Worm (Caenorhabditis elegans): ENCODE data around the gene nhr-221.
A peak's percentile ranks its signal among the peaks of the same experiment; 100 is the strongest.

nhr-221 gene

DNA sequence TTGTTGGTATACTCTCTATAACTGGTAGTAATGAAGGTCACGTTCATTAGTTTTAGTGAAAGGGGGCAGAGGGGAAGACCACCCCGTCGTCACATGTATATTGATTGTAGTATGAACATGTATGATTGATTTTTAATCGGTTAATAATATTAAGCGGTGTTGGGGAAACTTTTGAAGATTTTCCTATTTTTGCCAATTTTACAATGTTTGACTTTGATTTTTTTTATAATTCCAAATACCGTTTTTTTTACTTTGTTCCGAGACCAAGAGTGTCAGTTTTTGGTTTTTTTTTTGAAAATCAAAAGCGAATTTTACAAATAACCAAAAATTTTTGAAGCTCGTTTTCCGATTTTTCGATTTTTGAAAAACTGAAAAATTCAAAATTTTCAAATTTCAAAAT, at the start of gene nhr-221:
Gene nhr-221, minus strand, starts transcription at position 101 of the 400 bp plus-strand sequence.
- TF ChIP-seq ceh-16 (tag; optimal IDR thresholded peaks at IDR 0.05) (no peak), R02D3.7 (tag; optimal IDR thresholded peaks at IDR 0.05) (no peak), jun-1 (tag; optimal IDR thresholded peaks at IDR 0.05) (no peak), unc-62 (GFP tag; optimal IDR thresholded peaks at IDR 0.05) (no peak), pha-4 (tag; optimal IDR thresholded peaks at IDR 0.05) (no peak), elt-1 (tag; optimal IDR thresholded peaks at IDR 0.05) (no peak), elt-2 (tag; optimal IDR thresholded peaks at IDR 0.05) (no peak), ceh-82 (tag; optimal IDR thresholded peaks at IDR 0.05) (no peak), nhr-67 (tag; optimal IDR thresholded peaks at IDR 0.05) (no peak), egl-27 (tag; optimal IDR thresholded peaks at IDR 0.05) (no peak), nhr-76 (tag; optimal IDR thresholded peaks at IDR 0.05) (no peak)

DNA sequence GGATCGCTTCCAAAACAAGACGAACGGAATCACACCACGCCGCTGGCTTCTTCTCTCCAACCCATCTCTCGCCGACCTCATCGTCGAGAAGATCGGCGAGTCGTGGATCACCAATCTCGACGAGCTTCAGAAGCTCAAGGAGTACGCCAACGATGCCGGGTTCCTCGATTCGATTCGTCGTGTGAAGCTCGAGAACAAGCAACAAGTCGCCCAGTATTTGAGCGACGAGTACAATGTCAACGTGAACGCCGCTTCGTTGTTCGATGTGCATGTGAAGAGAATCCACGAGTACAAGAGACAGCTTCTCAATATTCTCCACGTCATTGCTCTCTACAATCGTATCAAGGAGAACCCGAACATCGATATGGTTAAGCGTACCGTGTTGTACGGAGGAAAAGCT, 48.5 kb upstream of the nhr-221 start:
- TF ChIP-seq lin-39 (tag; optimal IDR thresholded peaks at IDR 0.05): no peak
- TF ChIP-seq jun-1 (tag; optimal IDR thresholded peaks at IDR 0.05): no peak
- no peak for TF ChIP-seq mdl-1 (tag; optimal IDR thresholded peaks at IDR 0.05)
- no peak for TF ChIP-seq ceh-16 (tag; optimal IDR thresholded peaks at IDR 0.05)
- no peak for TF ChIP-seq ztf-4 (tag; optimal IDR thresholded peaks at IDR 0.05)
- TF ChIP-seq tbx-2 (tag; optimal IDR thresholded peaks at IDR 0.05): no peak
- no peak for TF ChIP-seq nhr-237 (tag; optimal IDR thresholded peaks at IDR 0.05)
- no peak for TF ChIP-seq ama-1 (optimal IDR thresholded peaks at IDR 0.05)
- no peak for TF ChIP-seq zag-1 (tag; optimal IDR thresholded peaks at IDR 0.05)
- TF ChIP-seq nfya-1 (tag; optimal IDR thresholded peaks at IDR 0.05; ENCODE audit: insufficient read depth): no peak
- TF ChIP-seq ceh-9 (tag; optimal IDR thresholded peaks at IDR 0.05): no peak

DNA sequence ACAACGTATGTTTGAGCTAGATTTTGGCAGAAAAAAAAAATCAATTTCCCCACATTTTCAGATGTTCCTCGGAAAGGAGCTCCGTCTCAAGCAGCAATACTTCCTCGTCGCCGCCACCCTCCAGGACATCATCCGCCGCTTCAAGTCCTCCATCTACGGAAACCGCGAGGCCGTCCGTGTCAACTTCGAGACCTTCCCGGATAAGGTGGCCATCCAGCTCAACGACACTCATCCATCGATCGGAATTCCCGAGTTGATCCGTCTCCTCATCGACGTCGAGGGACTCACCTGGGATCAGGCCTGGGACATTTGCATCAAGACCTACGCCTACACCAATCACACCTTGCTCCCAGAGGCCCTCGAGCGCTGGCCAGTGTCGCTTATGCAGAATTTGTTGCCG, 47.5 kb upstream of the nhr-221 start:
- TF ChIP-seq nhr-12 (tag; optimal IDR thresholded peaks at IDR 0.05) (no peak), aly-2 (tag; optimal IDR thresholded peaks at IDR 0.05) (no peak), daf-12 (tag; optimal IDR thresholded peaks at IDR 0.05) (no peak)

DNA sequence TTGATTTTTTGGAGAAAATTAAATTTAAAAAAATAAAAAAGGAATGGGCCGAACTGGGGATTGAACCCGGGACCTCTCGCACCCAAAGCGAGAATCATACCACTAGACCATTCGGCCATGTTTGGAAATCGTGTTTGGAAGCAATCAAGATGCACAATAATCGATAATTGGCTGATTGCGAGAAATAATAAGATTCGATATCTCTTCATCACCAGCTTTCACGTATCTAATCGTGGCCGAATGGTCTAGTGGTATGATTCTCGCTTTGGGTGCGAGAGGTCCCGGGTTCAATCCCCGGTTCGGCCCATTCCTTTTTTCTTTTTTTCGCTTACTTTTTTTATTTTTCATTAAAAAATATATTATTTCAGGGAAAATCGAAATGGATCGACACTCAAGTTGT, 46.9 kb upstream of the nhr-221 start:
- no peak for TF ChIP-seq nhr-25 (tag; optimal IDR thresholded peaks at IDR 0.05)
- TF ChIP-seq elt-2 (tag; optimal IDR thresholded peaks at IDR 0.05): peak; percentile 6
- TF ChIP-seq nhr-43 (tag; optimal IDR thresholded peaks at IDR 0.05; ENCODE audit: poor library complexity, severe bottlenecking): peak; percentile 60
- peak; percentile 34 for TF ChIP-seq nfya-1 (tag; optimal IDR thresholded peaks at IDR 0.05; ENCODE audit: insufficient read depth)
- no peak for TF ChIP-seq elt-1 (tag; optimal IDR thresholded peaks at IDR 0.05)

DNA sequence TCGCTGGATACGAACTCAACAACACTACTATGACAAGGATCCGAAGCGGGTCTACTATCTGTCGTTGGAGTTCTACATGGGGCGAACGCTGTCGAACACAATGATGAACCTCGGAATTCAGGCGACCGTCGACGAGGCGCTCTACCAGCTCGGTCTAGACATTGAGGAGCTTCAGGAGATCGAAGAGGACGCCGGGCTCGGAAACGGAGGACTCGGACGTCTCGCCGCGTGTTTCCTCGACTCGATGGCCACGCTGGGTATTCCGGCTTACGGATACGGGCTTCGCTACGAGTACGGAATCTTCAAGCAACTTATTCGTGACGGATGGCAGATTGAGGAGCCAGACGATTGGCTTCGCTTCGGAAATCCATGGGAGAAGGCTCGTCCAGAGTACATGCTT, 46.5 kb upstream of the nhr-221 start:
- TF ChIP-seq unc-62 (GFP tag; optimal IDR thresholded peaks at IDR 0.05) (no peak), nhr-28 (tag; optimal IDR thresholded peaks at IDR 0.05) (no peak), elt-2 (tag; optimal IDR thresholded peaks at IDR 0.05) (no peak), eor-1 (tag; optimal IDR thresholded peaks at IDR 0.05) (no peak), aly-2 (tag; optimal IDR thresholded peaks at IDR 0.05) (no peak), jun-1 (tag; optimal IDR thresholded peaks at IDR 0.05) (no peak), nhr-67 (tag; optimal IDR thresholded peaks at IDR 0.05) (no peak), nfya-1 (tag; optimal IDR thresholded peaks at IDR 0.05; ENCODE audit: insufficient read depth) (no peak), pqm-1 (tag; optimal IDR thresholded peaks at IDR 0.05) (no peak), ceh-82 (tag; optimal IDR thresholded peaks at IDR 0.05) (no peak), nhr-25 (tag; optimal IDR thresholded peaks at IDR 0.05) (no peak), ceh-9 (tag; optimal IDR thresholded peaks at IDR 0.05) (no peak), lin-15B (tag; optimal IDR thresholded peaks at IDR 0.05) (no peak)

DNA sequence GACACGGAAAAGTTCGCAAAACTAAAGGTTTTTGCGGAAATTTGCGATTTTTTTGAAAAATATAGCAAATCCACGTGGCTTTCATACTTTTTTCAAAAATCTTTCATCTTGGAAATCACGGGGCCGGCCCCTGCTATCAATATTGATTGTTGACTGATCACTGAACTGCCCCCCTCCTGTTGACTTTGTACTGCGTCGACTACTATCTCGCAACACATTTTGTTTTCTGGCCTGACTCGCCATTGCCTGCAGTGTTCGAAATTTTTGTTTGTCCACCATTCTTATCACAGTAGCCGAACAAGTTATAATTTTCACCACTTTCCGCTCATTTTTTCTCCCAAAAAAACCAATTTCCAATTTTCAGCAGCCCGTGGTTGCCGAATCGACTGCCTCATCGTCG, 45.9 kb upstream of the nhr-221 start:
- TF ChIP-seq mdl-1 (tag; optimal IDR thresholded peaks at IDR 0.05) (no peak), pha-4 (tag; optimal IDR thresholded peaks at IDR 0.05) (peak; percentile 66), nhr-237 (tag; optimal IDR thresholded peaks at IDR 0.05) (no peak)

DNA sequence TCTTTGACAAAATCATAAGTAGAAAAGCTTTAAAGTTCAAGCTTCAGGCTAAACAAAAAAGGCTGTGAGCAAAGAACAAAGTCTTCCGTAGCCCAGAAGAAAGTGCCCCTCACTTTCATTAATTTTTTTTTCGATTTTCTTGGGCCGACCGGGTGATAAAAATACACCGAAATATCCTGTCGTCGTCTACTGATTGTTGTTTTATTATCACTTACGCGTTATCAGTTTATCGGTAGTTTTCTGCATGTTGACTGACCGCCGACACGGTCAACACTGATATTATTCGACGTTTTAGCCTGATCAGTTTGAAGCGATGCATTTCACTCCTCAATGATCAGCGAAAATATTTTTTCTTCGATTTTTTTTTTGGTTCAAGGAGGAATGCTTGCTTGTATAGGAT, 45.2 kb upstream of the nhr-221 start:
- TF ChIP-seq aly-2 (tag; optimal IDR thresholded peaks at IDR 0.05) (no peak), eor-1 (tag; optimal IDR thresholded peaks at IDR 0.05) (no peak), tbx-2 (tag; optimal IDR thresholded peaks at IDR 0.05) (no peak), nhr-25 (tag; optimal IDR thresholded peaks at IDR 0.05) (no peak), ztf-4 (tag; optimal IDR thresholded peaks at IDR 0.05) (no peak), pha-4 (tag; optimal IDR thresholded peaks at IDR 0.05) (peak; percentile 2), elt-2 (tag; optimal IDR thresholded peaks at IDR 0.05) (peak; percentile 76), pqm-1 (tag; optimal IDR thresholded peaks at IDR 0.05) (peak; percentile 60), mml-1 (tag; optimal IDR thresholded peaks at IDR 0.05) (no peak), ama-1 (optimal IDR thresholded peaks at IDR 0.05) (no peak), nhr-77 (tag; optimal IDR thresholded peaks at IDR 0.05) (no peak)

Data from whole organism, L3 larva.